Fruit fly (Drosophila melanogaster) whole organism, embryonic: ENCODE data around the gene CG9522.

Source experiments
- ATbp ChIP-seq: fragments of 200-800 bp; sonication (Bioruptor generic); optimal IDR thresholded peaks from 2 replicates; lab custom pipeline; 2017; ENCODE audit warnings: missing biosample characterization, mild to moderate bottlenecking, missing genetic modification characterization, missing genetic modification reagents
- CG17385 ChIP-seq: fragments of 200-800 bp; sonication (Bioruptor generic); optimal IDR thresholded peaks from 3 replicates; lab custom pipeline; 2018; ENCODE audit warnings: missing biosample characterization, mild to moderate bottlenecking, missing genetic modification characterization
- chinmo ChIP-seq: fragments of 200-800 bp; sonication (Bioruptor generic); IDR thresholded peaks from 4 replicates; pipeline ENCODE4 v1.3.6; 2022; ENCODE audit warnings: missing biosample characterization, missing genetic modification characterization; ENCODE audit not compliant: partially characterized antibody
- gfzf ChIP-seq: fragments of 200-800 bp; sonication (Bioruptor generic); optimal IDR thresholded peaks from 2 replicates; lab custom pipeline; 2016; ENCODE audit warnings: missing biosample characterization, mild to moderate bottlenecking, missing genetic modification characterization, moderate library complexity
- sisA ChIP-seq: fragments of 200-800 bp; sonication (Bioruptor generic); IDR thresholded peaks from 2 replicates; pipeline ENCODE4 v1.3.6; 2022; ENCODE audit warnings: missing biosample characterization, missing genetic modification characterization

DNA sequence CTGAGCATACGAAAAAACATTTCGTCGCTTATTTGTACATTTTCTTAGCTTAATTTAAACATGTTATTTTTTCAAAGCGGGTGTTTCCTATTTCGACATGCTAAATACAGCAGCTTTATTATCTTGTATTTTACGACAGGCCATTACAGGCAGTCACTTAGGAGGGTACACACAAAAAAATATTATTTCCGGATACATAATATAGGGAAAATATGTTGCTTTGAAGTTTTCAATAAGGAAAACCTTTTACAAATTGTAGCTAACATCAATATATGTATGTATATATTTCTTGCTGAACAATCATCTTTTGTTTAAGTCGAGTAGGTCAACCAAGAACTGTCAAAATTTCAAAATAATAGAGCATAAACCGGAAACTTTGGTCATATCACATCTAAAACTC lies 10.3 kb upstream of the CG9522 start, which contains the start of gene CG46399:
- no peak for TF ChIP-seq chinmo
- no peak for TF ChIP-seq CG17385 (GFP tag; lab: Kevin White, UChicago)
- TF ChIP-seq ATbp (GFP tag; lab: Kevin White, UChicago), result no peak
- TF ChIP-seq gfzf (GFP tag; lab: Kevin White, UChicago), result no peak
- no peak for TF ChIP-seq sisA (GFP tag; lab: Robert Waterston, UW)
